Worm (Caenorhabditis elegans): Measurements from ENCODE around the gene meg-1.

DNA sequence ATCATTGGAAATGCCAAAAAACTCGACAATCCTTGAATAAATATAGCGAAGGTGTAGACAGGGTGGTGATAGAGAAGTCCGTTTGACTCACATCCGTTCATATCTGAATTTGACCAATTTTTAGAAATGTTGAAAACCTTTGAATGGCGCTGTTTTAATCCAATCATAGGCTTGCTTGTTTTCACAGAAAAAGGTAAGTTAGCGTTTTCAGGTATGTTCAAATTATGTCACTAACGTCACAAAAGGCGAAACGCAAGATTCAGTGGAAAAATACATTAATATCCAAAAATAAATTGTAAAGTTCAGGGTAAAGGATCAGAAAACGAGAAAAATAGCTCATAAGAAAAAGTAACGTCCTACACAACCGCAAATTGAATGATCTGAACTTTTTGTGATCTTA, 29.4 kb downstream of the meg-1 start, which contains the start of gene sra-38:
- TF ChIP-seq F10E7.11 (tag; optimal IDR thresholded peaks at IDR 0.05) (no peak), efl-1 (GFP tag; optimal IDR thresholded peaks at IDR 0.05) (no peak), ceh-100 (GFP tag; IDR thresholded peaks at IDR 0.05) (no peak), him-1 (tag; optimal IDR thresholded peaks at IDR 0.05) (no peak), pha-4 (tag; optimal IDR thresholded peaks at IDR 0.05) (no peak), ets-4 (GFP tag; optimal IDR thresholded peaks at IDR 0.05) (no peak)

All from whole organism, young adult.